Worm (Caenorhabditis elegans) whole organism, mixed stage, embryonic: Measurements from ENCODE around the gene clec-7.

Experiments
- drap-1 ChIP-seq: fragments of 200-800 bp; sonication (Bioruptor generic); optimal IDR thresholded peaks from 3 replicates; lab custom pipeline; 2018; ENCODE audit warnings: mild to moderate bottlenecking, missing genetic modification characterization, missing compliant biosample characterization
- elt-1 ChIP-seq: sonication (generic microtip); optimal IDR thresholded peaks from 2 replicates; lab custom pipeline; 2017; ENCODE audit warnings: missing genetic modification characterization, mild to moderate bottlenecking, missing compliant biosample characterization, antibody characterized with exemption, moderate library complexity, borderline replicate concordance; ENCODE audit not compliant: insufficient read depth
- flh-1 ChIP-seq: fragments of 200-800 bp; sonication (Bioruptor generic); optimal IDR thresholded peaks from 2 replicates; lab custom pipeline; 2018; ENCODE audit warnings: mild to moderate bottlenecking, missing genetic modification characterization, moderate library complexity, missing compliant biosample characterization
- nhr-237 ChIP-seq: fragments of 150-350 bp; optimal IDR thresholded peaks from 2 replicates; lab custom pipeline; 2014; ENCODE audit warnings: missing biosample characterization, missing genetic modification characterization
- nhr-76 ChIP-seq: sonication (generic microtip); optimal IDR thresholded peaks from 2 replicates; lab custom pipeline; 2017; ENCODE audit warnings: missing biosample characterization, missing genetic modification characterization
- pha-4 ChIP-seq: fragments of 150-350 bp; optimal IDR thresholded peaks from 2 replicates; lab custom pipeline; 2018; ENCODE audit warnings: missing biosample characterization, missing genetic modification reagents, missing genetic modification characterization
- tbx-8 ChIP-seq: fragments of 200-800 bp; sonication (Bioruptor generic); optimal IDR thresholded peaks from 2 replicates; lab custom pipeline; 2018; ENCODE audit warnings: mild to moderate bottlenecking, missing genetic modification characterization, moderate library complexity, missing compliant biosample characterization
- unc-120 ChIP-seq: sonication (generic microtip); optimal IDR thresholded peaks from 2 replicates; lab custom pipeline; 2017; ENCODE audit warnings: missing genetic modification characterization, missing compliant biosample characterization; ENCODE audit not compliant: poor library complexity, severe bottlenecking
- unc-62 ChIP-seq: fragments of 150-350 bp; optimal IDR thresholded peaks from 2 replicates; lab custom pipeline; 2014; ENCODE audit warnings: missing biosample characterization, missing genetic modification reagents, missing genetic modification characterization
- ztf-11 ChIP-seq: fragments of 150-350 bp; optimal IDR thresholded peaks from 2 replicates; lab custom pipeline; 2014; ENCODE audit warnings: missing biosample characterization, missing genetic modification characterization

- TF ChIP-seq ztf-11 (tag; lab: Kevin White, UChicago) (no peak), drap-1 (GFP tag; lab: Kevin White, UChicago) (no peak), unc-62 (GFP tag; lab: Kevin White, UChicago) (no peak), pha-4 (tag; lab: Kevin White, UChicago) (no peak), nhr-76 (tag; lab: Kevin White, UChicago) (no peak), nhr-237 (no peak), flh-1 (GFP tag; lab: Kevin White, UChicago) (no peak), elt-1 (tag; lab: Kevin White, UChicago) (no peak), tbx-8 (GFP tag; lab: Kevin White, UChicago) (no peak), unc-120 (no peak)
Measured at ce11 chrV:7349541-7349940, 21.3 kb downstream of the clec-7 start, which contains the start of gene nhr-149.
